Fruit fly (Drosophila melanogaster) whole organism, prepupa: ENCODE data around the gene Ranbp16.

Source experiments
- CG10631 ChIP-seq: fragments of 200-800 bp; sonication (Bioruptor generic); optimal IDR thresholded peaks from 2 replicates; lab custom pipeline; 2016; ENCODE audit warnings: missing biosample characterization, missing genetic modification characterization
- CG11294 ChIP-seq: fragments of 200-800 bp; sonication (Bioruptor generic); IDR thresholded peaks from 2 replicates; pipeline ENCODE4 v1.3.6; 2022; ENCODE audit warnings: missing biosample characterization, missing genetic modification characterization
- CG16779 ChIP-seq: fragments of 200-800 bp; sonication (Bioruptor generic); optimal IDR thresholded peaks from 3 replicates; lab custom pipeline; 2017; ENCODE audit warnings: missing biosample characterization, mild to moderate bottlenecking, missing genetic modification characterization
- CG3032 ChIP-seq: fragments of 200-800 bp; optimal IDR thresholded peaks from 2 replicates; lab custom pipeline; 2019; ENCODE audit warnings: missing biosample characterization, mild to moderate bottlenecking, missing genetic modification characterization, moderate library complexity
- CG34406 ChIP-seq: fragments of 200-800 bp; sonication (Bioruptor generic); optimal IDR thresholded peaks from 3 replicates; lab custom pipeline; 2016; ENCODE audit warnings: missing biosample characterization, missing genetic modification characterization
- CG7368 ChIP-seq: fragments of 200-800 bp; sonication (Bioruptor generic); optimal IDR thresholded peaks from 3 replicates; lab custom pipeline; 2016; ENCODE audit warnings: missing biosample characterization, missing genetic modification characterization
- CG8632 ChIP-seq: fragments of 200-800 bp; sonication (Bioruptor generic); optimal IDR thresholded peaks from 3 replicates; lab custom pipeline; 2016; ENCODE audit warnings: missing biosample characterization, missing genetic modification characterization
- Eip93F ChIP-seq: fragments of 200-800 bp; sonication (Bioruptor generic); optimal IDR thresholded peaks from 2 replicates; lab custom pipeline; 2016; ENCODE audit warnings: missing biosample characterization, mild to moderate bottlenecking, missing genetic modification characterization
- Gug ChIP-seq: fragments of 200-800 bp; sonication (Bioruptor generic); IDR thresholded peaks from 2 replicates; pipeline ENCODE4 v1.3.6; 2022; ENCODE audit warnings: missing biosample characterization, missing genetic modification characterization
- Met ChIP-seq: fragments of 200-800 bp; sonication (Bioruptor generic); optimal IDR thresholded peaks from 3 replicates; lab custom pipeline; 2016; ENCODE audit warnings: missing biosample characterization, missing genetic modification characterization
- Sox14 ChIP-seq: fragments of 200-800 bp; sonication (Bioruptor generic); optimal IDR thresholded peaks from 3 replicates; lab custom pipeline; 2016; ENCODE audit warnings: missing biosample characterization, missing genetic modification characterization
- svp ChIP-seq: fragments of 200-800 bp; sonication (Bioruptor generic); peaks from one replicate; lab custom pipeline; 2016; ENCODE audit warnings: missing biosample characterization, missing genetic modification characterization

DNA sequence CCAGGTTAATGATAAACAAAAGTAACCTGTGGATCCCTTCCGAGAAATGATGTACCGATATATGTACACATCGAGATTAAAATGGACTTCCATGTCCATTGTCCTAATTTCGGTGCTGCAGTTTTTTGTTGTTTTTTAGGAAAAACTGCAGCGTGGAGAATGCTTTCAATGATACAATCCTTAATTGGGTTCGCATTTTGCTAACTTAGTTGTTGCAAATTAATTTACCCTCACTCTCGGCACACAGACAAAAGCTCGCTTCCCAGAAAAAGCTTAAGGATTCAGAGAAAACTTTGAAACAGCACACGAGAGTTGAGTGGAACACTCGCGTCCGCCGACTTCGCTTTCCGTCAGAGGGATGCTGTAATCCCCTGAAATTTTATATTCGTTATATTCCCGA, 23.1 kb downstream of the Ranbp16 start, which contains the start of gene Lrp4:
- TF ChIP-seq CG3032 (no peak), svp (GFP tag; lab: Kevin White, UChicago) (no peak), Gug (GFP tag; lab: Robert Waterston, UW) (no peak), CG34406 (GFP tag; lab: Kevin White, UChicago) (no peak), CG8632 (GFP tag; lab: Kevin White, UChicago) (no peak), CG10631 (GFP tag; lab: Kevin White, UChicago) (no peak), CG11294 (GFP tag; lab: Robert Waterston, UW) (no peak), CG16779 (tag; lab: Kevin White, UChicago) (no peak), Met (GFP tag; lab: Kevin White, UChicago) (no peak), CG7368 (GFP tag; lab: Kevin White, UChicago) (no peak), Sox14 (GFP tag; lab: Kevin White, UChicago) (no peak), Eip93F (GFP tag; lab: Kevin White, UChicago) (no peak)
